Worm (Caenorhabditis elegans): ENCODE measurements around the gene sre-43.

DNA sequence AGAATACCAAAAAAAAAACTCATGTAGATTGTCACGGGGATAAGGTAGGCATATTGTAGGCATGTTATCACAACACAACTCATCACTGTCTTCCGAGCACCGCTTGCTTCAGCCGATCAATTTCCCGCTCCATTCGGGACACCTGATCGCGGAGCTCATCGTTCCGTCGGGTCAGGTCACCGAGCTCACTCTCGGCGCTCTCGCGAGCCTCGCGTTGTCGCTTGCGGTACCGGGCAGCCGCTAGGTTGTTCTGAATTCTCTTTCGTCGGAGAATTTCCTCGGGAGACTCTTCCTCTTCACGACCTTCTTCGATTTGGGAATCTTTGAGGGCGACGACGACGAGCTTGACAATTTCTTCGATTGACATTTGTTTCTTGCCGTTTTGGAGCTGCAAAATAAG, 16.9 kb downstream of the sre-43 start:
- no peak for TF ChIP-seq lin-13 (GFP tag; optimal IDR thresholded peaks at IDR 0.05)
- no peak for TF ChIP-seq elt-1 (tag; optimal IDR thresholded peaks at IDR 0.05)
- TF ChIP-seq lin-11 (tag; optimal IDR thresholded peaks at IDR 0.05) = no peak
- no peak for TF ChIP-seq mdl-1 (tag; optimal IDR thresholded peaks at IDR 0.05)
- no peak for TF ChIP-seq aly-2 (tag; optimal IDR thresholded peaks at IDR 0.05)
- no peak for TF ChIP-seq ztf-11 (tag; optimal IDR thresholded peaks at IDR 0.05)
- no peak for TF ChIP-seq ztf-4 (tag; optimal IDR thresholded peaks at IDR 0.05)
